Fruit fly (Drosophila melanogaster) whole organism, pupa: ENCODE data around the gene CG12061.

Source experiments
- CG10348 ChIP-seq: fragments of 200-800 bp; sonication (Bioruptor generic); IDR thresholded peaks from 2 replicates; pipeline ENCODE4 v1.3.6; 2022; ENCODE audit warnings: missing biosample characterization, missing genetic modification characterization
- CG34367 ChIP-seq: fragments of 200-800 bp; sonication (Bioruptor generic); optimal IDR thresholded peaks from 2 replicates; lab custom pipeline; 2018; ENCODE audit warnings: missing biosample characterization, mild to moderate bottlenecking, missing genetic modification characterization
- CG8301 ChIP-seq: fragments of 200-800 bp; sonication (Bioruptor generic); optimal IDR thresholded peaks from 2 replicates; lab custom pipeline; 2018; ENCODE audit warnings: missing biosample characterization, mild to moderate bottlenecking, missing genetic modification characterization
- D1 ChIP-seq: fragments of 200-800 bp; sonication (Bioruptor generic); optimal IDR thresholded peaks from 2 replicates; lab custom pipeline; 2018; ENCODE audit warnings: missing biosample characterization, mild to moderate bottlenecking, missing genetic modification characterization, moderate library complexity
- Ets98B ChIP-seq: fragments of 200-800 bp; sonication (Bioruptor generic); IDR thresholded peaks from 2 replicates; pipeline ENCODE4 v1.3.6; 2022; ENCODE audit warnings: missing biosample characterization, missing genetic modification characterization
- Snoo ChIP-seq: fragments of 200-800 bp; sonication (Bioruptor generic); optimal IDR thresholded peaks from 3 replicates; lab custom pipeline; 2017; ENCODE audit warnings: missing biosample characterization, mild to moderate bottlenecking, missing genetic modification characterization, inconsistent platforms
- gl ChIP-seq: fragments of 200-800 bp; sonication (Bioruptor generic); optimal IDR thresholded peaks from 2 replicates; lab custom pipeline; 2018; ENCODE audit warnings: missing biosample characterization, mild to moderate bottlenecking, missing genetic modification characterization

dm6 chrX:23013208-23013607 is 22.7 kb upstream of the CG12061 start, which contains the start of the genes Rab21 and Coa7:
- TF ChIP-seq gl (tag; lab: Kevin White, UChicago): no peak
- no peak for TF ChIP-seq D1
- TF ChIP-seq Ets98B (GFP tag; lab: Robert Waterston, UW): no peak
- no peak for TF ChIP-seq CG8301 (tag; lab: Kevin White, UChicago)
- TF ChIP-seq CG34367: no peak
- no peak for TF ChIP-seq Snoo (tag; lab: Kevin White, UChicago)
- TF ChIP-seq CG10348: no peak
